Fruit fly (Drosophila melanogaster): Measurements from ENCODE around the gene QIL1.

Gene QIL1

dm6 chr3L:17420610-17421194 is 45.0 kb upstream of the QIL1 start (continued):
- TF ChIP-seq svp (GFP tag) (peak; percentile 93), cyc (GFP tag; optimal IDR thresholded peaks at IDR 0.05) (peak; percentile 74), esn (GFP tag; optimal IDR thresholded peaks at IDR 0.05) (peak; percentile 89), OdsH (GFP tag; optimal IDR thresholded peaks at IDR 0.05) (peak; percentile 79), CG1621 (tag; optimal IDR thresholded peaks at IDR 0.05) (peak; percentile 48), CG10669 (GFP tag; optimal IDR thresholded peaks at IDR 0.05) (peak; percentile 75), lz (GFP tag; optimal IDR thresholded peaks at IDR 0.05) (peak; percentile 84), fd59A (GFP tag; optimal IDR thresholded peaks at IDR 0.05) (peak; percentile 83), Sox102F (GFP tag; optimal IDR thresholded peaks at IDR 0.05) (peak; percentile 82), CG15336 (GFP tag; IDR thresholded peaks at IDR 0.05) (peak; percentile 58; the same call in 1 of the 2 replicates), CG11762 (GFP tag; optimal IDR thresholded peaks at IDR 0.05; ENCODE audit: insufficient read depth) (peak; percentile 58), Met (GFP tag; optimal IDR thresholded peaks at IDR 0.05) (peak; percentile 89), CG6276 (GFP tag; optimal IDR thresholded peaks at IDR 0.05) (peak; percentile 5), pdm3 (GFP tag; optimal IDR thresholded peaks at IDR 0.05) (peak; percentile 85), CG34406 (GFP tag; optimal IDR thresholded peaks at IDR 0.05) (peak; percentile 84), CG11902 (GFP tag; optimal IDR thresholded peaks at IDR 0.05) (peak; percentile 71), CG9139 (GFP tag; optimal IDR thresholded peaks at IDR 0.05) (peak; percentile 58), salr (GFP tag; optimal IDR thresholded peaks at IDR 0.05) (peak; percentile 14 to 76), Lpt (GFP tag; optimal IDR thresholded peaks at IDR 0.05) (peak; percentile 14), Gug (GFP tag; IDR thresholded peaks at IDR 0.05) (no peak), dsx (GFP tag; optimal IDR thresholded peaks at IDR 0.05; ENCODE audit: poor library complexity, severe bottlenecking) (peak; percentile 78), dac (GFP tag; optimal IDR thresholded peaks at IDR 0.05) (peak; percentile 14), CG16779 (tag; optimal IDR thresholded peaks at IDR 0.05) (peak; percentile 42)

dm6 chr3L:17421319-17421718 is 44.4 kb upstream of the QIL1 start, which contains the start of gene blot:
Gene blot, minus strand, starts transcription at chr3L:17421514.
- TF ChIP-seq CG9139 (GFP tag; optimal IDR thresholded peaks at IDR 0.05): no peak
- TF ChIP-seq net (GFP tag; optimal IDR thresholded peaks at IDR 0.05): peak; percentile 2
- peak; percentile 38; the same call in 1 of the 2 replicates for TF ChIP-seq CG15336 (GFP tag; IDR thresholded peaks at IDR 0.05)
- peak; percentile 36 for TF ChIP-seq CG1621 (tag; optimal IDR thresholded peaks at IDR 0.05)
- 0 out of 3 replicates have a peak, but pooled peaks have one; percentile 30 for TF ChIP-seq CG8119 (GFP tag; IDR thresholded peaks at IDR 0.05)
- no peak for TF ChIP-seq Eip78C (GFP tag)
- peak; percentile 26 for TF ChIP-seq Sox102F (GFP tag; optimal IDR thresholded peaks at IDR 0.05)
- peak; percentile 92 for TF ChIP-seq svp (GFP tag)
- TF ChIP-seq CG34406 (GFP tag; optimal IDR thresholded peaks at IDR 0.05): no peak
- TF ChIP-seq ss (GFP tag; optimal IDR thresholded peaks at IDR 0.05): peak; percentile 28 to 36
- peak; percentile 23; the same call in 2 of the 3 replicates for TF ChIP-seq CG6163 (GFP tag; IDR thresholded peaks at IDR 0.05)
- peak; percentile 45 for TF ChIP-seq CG3919 (GFP tag; optimal IDR thresholded peaks at IDR 0.05)
- no peak for TF ChIP-seq CG11902 (GFP tag; optimal IDR thresholded peaks at IDR 0.05)

- TF ChIP-seq ss (GFP tag; optimal IDR thresholded peaks at IDR 0.05): peak in 1 of 2 experiments; percentile 30
- no peak for TF ChIP-seq Sox15 (GFP tag; optimal IDR thresholded peaks at IDR 0.05)
- no peak for TF ChIP-seq CG8319 (GFP tag; optimal IDR thresholded peaks at IDR 0.05)
- TF ChIP-seq dsx (GFP tag; optimal IDR thresholded peaks at IDR 0.05; ENCODE audit: poor library complexity, severe bottlenecking): peak; percentile 65
- TF ChIP-seq Hr4 (GFP tag; optimal IDR thresholded peaks at IDR 0.05): peak; percentile 67
- peak; percentile 60 for TF ChIP-seq topi (GFP tag; optimal IDR thresholded peaks at IDR 0.05)
- TF ChIP-seq CG15336 (GFP tag; IDR thresholded peaks at IDR 0.05): no peak
- peak; percentile 47 for TF ChIP-seq CG32006 (GFP tag; optimal IDR thresholded peaks at IDR 0.05)
- TF ChIP-seq pdm3 (GFP tag; optimal IDR thresholded peaks at IDR 0.05): peak; percentile 63
- peak; percentile 52 for TF ChIP-seq Eip75B (GFP tag; optimal IDR thresholded peaks at IDR 0.05)
- peak; percentile 71 for TF ChIP-seq lz (GFP tag; optimal IDR thresholded peaks at IDR 0.05)
- peak; percentile 59 for TF ChIP-seq CG3032 (tag; optimal IDR thresholded peaks at IDR 0.05)
- peak; percentile 61 for TF ChIP-seq CG3919 (GFP tag; optimal IDR thresholded peaks at IDR 0.05)
- TF ChIP-seq Eip78C (GFP tag): peak; percentile 86
- TF ChIP-seq cyc (GFP tag; optimal IDR thresholded peaks at IDR 0.05): peak; percentile 60
- peak; percentile 68 for TF ChIP-seq CG31627 (GFP tag; optimal IDR thresholded peaks at IDR 0.05)
- no peak for TF ChIP-seq salr (GFP tag; optimal IDR thresholded peaks at IDR 0.05)
- peak; percentile 59 for TF ChIP-seq Met (GFP tag; optimal IDR thresholded peaks at IDR 0.05)
- peak; percentile 62 for TF ChIP-seq Sox14 (GFP tag; optimal IDR thresholded peaks at IDR 0.05)
- no peak for TF ChIP-seq CG4318 (GFP tag; optimal IDR thresholded peaks at IDR 0.05)
- TF ChIP-seq Hr38 (GFP tag; optimal IDR thresholded peaks at IDR 0.05): no peak
- TF ChIP-seq CG11294 (GFP tag; IDR thresholded peaks at IDR 0.05): no peak
- peak; percentile 55 for TF ChIP-seq acj6 (GFP tag; optimal IDR thresholded peaks at IDR 0.05)
- peak; percentile 6 for TF ChIP-seq CG6792 (GFP tag; optimal IDR thresholded peaks at IDR 0.05)
- peak; percentile 92 for TF ChIP-seq svp (GFP tag)
- TF ChIP-seq Smox (GFP tag; optimal IDR thresholded peaks at IDR 0.05): peak; percentile 71
- peak; percentile 18 for TF ChIP-seq CG34406 (GFP tag; optimal IDR thresholded peaks at IDR 0.05)
- peak; percentile 45 for TF ChIP-seq Sox102F (GFP tag; optimal IDR thresholded peaks at IDR 0.05)
- no peak for TF ChIP-seq CG9139 (GFP tag; optimal IDR thresholded peaks at IDR 0.05)
Measured at dm6 chr3L:17425132-17425713, 40.5 kb upstream of the QIL1 start, which contains the start of the genes Sec3 and COX7B. Gene Sec3, minus strand, starts transcription at chr3L:17425217. Gene COX7B, plus strand, starts transcription at chr3L:17425477.

All from whole organism, prepupa.